Worm (Caenorhabditis elegans): ENCODE data around the gene C37C3.2.

DNA sequence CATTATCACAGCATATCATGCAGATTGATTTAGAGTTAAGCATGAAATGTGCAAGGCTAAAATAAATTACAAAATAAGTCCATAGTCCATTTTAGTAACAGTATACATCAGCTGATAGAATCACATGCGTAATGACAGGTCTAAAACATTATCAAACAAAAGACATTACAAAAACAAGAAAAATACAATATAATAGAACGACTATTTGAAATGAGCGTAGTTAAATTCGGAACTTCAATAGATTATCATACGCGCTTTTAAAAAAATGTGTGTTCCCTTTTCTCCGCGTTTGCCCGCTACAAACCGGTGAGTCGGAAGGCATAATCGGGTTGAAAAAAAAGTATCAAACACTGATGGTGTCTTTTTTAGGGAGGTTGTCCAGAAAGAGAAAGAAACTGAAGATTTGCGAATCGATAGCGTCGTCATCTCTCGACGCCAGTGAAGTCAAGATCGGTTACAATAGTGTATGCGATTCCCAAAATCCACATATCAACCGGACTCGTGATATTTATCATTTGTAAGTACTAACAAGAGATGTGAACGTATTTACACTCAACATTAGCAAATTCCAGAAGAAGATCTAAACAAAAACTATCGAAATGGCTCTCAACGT is at the start of gene C37C3.2:
- TF ChIP-seq nhr-11 (tag; optimal IDR thresholded peaks at IDR 0.05) (no peak), ztf-4 (tag; optimal IDR thresholded peaks at IDR 0.05) (no peak)

All from whole organism, L3 larva.